Worm (Caenorhabditis elegans): ENCODE data around the gene srw-76.

DNA sequence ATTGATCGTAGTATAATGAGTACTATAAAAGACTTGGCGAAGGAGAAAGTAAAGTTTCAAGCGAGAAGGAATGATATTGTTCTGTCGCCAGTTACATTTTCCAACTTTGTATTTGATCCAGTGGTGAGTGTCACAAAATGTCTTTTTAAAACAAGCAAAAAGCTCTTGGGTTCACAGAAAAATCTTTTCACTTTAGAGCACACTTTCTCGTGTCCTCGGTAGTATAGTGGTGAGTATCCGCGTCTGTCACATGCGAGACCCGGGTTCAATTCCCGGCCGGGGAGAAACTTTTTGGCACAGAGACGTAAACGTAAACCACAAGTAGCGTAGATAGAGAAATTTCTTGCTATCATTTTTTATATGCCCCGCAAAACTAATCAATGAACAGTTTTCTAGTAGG lies 2.3 kb upstream of the srw-76 start:
- TF ChIP-seq unc-42 (tag; optimal IDR thresholded peaks at IDR 0.05) (no peak), hlh-6 (tag; optimal IDR thresholded peaks at IDR 0.05) (no peak), madf-2 (tag; optimal IDR thresholded peaks at IDR 0.05) (no peak), ceh-48 (tag; optimal IDR thresholded peaks at IDR 0.05) (no peak)
